Worm (Caenorhabditis elegans) whole organism, dauer: ENCODE results near the gene D1086.7.
"Not testable (repeated sequence)": the region's sequence is repeated elsewhere in the genome, so short reads cannot be mapped to it uniquely, and the experiment has no call there.

Experiments
- unc-62 ChIP-seq: sonication (generic microtip); optimal IDR thresholded peaks from 2 replicates; lab custom pipeline; 2017; ENCODE audit warnings: missing biosample characterization, missing genetic modification reagents, missing genetic modification characterization

The D1086.7 gene

DNA sequence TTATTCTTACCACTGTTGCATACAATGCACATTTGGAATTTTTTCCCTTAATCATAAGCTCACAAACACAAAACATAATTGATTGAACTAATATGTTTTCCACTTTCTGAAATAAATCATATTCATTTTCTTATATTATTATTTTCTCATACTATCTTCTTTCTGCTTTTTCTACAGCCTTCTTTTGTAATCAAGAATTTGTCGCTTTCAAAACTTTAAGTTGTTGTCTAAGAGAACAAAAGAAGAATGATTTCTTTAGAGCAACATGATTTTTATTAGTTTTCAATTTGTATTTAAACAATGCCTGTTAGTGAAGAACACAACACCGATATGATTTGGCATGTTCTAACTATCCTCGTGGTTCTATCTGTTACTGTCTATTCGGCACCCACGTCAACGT is at the start of gene D1086.7:
TSS of gene D1086.7 (plus strand) at position 301 of the 400 bp plus-strand sequence.
- TF ChIP-seq unc-62 (GFP tag; lab: Kevin White, UChicago): no peak

DNA sequence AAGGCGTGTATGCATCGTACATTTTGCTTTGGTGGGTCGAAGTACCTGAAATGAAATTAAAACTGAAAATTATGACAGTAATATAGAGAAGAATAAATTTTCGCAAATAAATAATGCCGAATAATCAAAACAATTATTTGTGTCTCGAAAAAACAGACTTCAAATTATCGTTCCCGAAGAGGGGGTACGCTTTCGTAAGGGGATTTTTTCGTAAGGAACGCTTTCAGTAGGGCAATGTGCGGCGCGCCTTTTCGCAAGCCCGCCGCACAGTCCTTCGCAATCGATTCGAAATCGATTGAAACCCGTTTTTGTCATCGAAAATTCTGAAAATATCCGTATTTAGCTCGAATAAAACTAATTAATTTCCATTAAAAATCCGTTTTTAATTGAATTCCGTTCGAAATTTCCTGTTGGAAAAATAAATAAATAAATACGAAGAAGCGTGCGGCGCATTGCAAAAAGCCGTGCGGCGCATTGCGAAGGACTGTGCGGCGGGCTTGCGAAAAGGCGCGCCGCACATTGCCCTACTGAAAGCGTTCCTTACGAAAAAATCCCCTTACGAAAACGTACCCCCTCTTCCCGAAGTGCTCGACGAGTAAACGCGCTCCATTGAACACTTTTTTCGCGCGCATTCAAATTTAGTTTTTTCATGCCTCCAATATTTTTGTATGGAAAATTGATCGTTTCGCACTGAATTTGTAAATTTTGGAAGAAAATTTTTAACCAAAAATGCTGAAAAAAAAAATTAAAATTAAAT is 45.6 kb upstream of the D1086.7 start, which contains the start of gene vps-39:
TSS of gene vps-39 (minus strand) at position 51 of the 757 bp plus-strand sequence.
- not testable (repeated sequence) for TF ChIP-seq unc-62 (GFP tag; lab: Kevin White, UChicago)

DNA sequence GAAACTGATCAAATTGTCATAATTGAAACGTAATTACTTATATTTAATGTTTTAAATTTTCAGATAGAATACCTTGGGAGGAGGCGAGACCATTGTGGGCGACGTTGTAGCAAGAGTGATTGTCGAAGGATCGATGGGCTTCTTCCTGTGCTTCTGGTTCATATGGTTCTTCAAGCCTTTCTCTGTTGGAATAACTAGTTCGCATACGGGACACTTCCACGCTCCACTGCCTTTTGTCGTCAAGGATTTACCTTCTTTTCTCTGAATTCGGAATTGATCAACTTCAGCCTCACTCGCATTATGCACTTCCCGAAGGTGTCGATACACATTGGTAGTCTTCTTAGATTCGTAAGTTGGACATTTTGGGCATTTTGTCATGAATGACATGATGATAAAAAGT is 34.8 kb upstream of the D1086.7 start, which contains the start of gene F58D12.1:
TSS of gene F58D12.1 (plus strand) at position 301 of the 400 bp plus-strand sequence.
- TF ChIP-seq unc-62 (GFP tag; lab: Kevin White, UChicago): not testable (repeated sequence)

DNA sequence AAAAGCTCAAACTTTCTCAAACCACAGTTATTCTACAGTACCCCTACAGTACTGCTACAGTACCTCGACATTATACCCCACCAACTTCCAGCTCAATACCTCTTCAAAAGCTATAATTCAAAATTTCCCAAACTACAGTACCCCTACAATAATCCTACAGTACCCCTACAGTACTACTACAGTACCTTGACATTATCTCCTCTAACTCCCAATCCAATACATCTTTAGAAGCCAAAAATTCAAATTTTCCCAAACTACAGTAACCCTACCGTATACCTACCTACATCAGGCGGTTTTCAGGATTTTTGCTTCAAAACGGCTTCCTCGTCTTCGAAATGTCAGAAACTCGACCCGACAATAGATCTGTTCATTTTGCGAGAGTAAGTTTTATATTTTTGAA is 26.5 kb upstream of the D1086.7 start, which contains the start of gene F58D12.3:
TSS of gene F58D12.3 (plus strand) at position 301 of the 400 bp plus-strand sequence.
- no peak for TF ChIP-seq unc-62 (GFP tag; lab: Kevin White, UChicago)

DNA sequence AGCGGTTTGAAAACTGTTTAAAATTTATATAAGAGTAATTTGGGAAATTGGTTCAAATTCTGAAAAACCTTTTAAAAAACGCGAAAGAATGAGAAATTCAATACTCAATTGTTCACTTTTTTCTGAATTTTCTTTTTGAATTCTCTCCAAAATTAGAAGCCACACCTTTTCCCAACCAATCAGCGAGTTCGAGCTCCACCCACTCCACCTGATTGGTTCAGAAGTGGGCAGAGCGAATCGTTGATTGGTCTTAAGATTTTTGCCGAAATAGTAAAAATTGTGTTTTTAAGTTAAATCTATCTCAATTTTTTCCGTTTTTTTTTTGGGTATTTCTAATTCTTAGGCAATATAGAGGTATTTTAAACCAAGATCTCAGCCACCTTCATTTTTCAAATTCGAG is 20.1 kb upstream of the D1086.7 start:
- TF ChIP-seq unc-62 (GFP tag; lab: Kevin White, UChicago): no peak

DNA sequence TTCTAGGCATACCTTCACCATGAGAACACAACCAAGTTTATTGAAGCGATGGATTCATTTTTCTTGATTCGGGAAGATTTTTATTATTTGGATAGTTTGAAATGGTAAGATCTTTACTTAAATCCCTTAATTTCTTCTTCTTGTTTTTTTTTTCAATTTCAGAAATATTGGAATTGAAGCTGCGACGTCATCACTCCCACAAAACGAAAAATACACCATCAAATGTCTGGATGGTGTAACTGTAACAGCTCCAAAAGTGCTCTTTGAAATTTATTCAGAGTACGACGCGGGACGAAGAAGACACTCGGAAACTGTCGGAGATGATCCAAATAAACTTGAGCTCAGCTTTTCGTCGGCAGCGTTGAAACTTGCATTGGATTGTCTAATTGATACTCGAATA is 19.6 kb upstream of the D1086.7 start, which contains the start of gene D1086.21:
TSS of gene D1086.21 (plus strand) at position 301 of the 400 bp plus-strand sequence.
- TF ChIP-seq unc-62 (GFP tag; lab: Kevin White, UChicago): no peak

DNA sequence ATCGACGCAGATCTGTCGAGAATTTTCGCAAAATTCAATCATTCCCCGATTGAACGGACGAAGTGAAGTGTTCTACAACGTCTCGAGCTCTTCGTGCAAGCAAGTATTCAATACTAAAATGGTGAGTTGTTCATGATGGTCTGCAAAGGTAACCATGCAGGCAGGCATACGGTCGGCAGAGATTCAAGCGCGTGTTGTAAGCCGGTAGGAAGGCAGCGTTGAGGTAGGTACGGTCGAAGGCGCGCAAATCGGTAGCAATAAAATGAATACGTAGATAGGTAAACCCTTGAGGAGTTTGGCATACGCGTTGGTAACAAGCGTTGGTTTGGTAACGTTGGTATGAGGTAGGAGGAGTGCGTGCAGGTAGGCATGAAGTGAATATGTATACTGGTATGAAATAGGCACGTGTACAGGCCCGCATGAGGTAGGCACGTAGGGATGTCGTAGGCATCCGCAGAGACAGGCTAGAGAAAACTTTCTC is 16.2 kb upstream of the D1086.7 start, which contains the start of gene D1086.17:
TSS of gene D1086.17 (plus strand) at position 51 of the 481 bp plus-strand sequence.
- TF ChIP-seq unc-62 (GFP tag; lab: Kevin White, UChicago): no peak

DNA sequence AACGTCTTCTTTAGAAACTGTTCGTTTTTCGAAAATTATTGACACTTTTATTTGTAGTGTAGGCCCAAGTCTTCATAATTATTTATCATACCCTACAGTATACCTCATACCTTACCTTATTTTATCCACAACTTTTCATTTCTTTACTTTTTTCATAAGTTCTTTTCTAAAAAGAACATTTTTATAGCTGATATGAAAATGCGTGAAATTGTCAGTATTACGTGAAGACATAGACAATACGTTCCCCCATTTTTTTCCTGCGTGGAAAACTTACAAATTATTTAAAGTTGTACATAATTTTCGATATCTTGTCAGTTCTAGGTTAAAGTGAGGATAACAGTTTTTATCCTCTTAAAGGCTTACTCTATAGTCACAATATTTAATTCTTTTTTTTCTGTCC is 14.2 kb upstream of the D1086.7 start:
- no peak for TF ChIP-seq unc-62 (GFP tag; lab: Kevin White, UChicago)

DNA sequence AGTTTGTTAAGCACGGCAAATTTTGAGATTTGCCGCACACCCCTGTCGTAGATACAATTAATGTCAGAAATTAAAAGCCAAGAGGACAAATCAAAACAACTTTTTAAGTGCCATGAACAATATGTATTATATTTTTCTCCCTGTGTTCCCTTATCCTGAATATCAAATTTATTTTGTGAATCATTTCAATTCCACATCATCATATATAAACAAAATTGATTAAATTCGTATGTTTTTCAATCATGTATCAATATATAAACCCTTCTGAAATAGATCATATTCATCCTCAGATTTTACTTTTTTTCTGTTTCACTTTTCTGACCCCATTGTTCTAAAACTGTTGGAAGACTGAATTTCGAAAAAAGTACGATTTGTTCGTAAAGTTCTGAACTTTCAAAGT is 9.9 kb upstream of the D1086.7 start, which contains the start of gene D1086.11:
TSS of gene D1086.11 (plus strand) at position 301 of the 400 bp plus-strand sequence.
- no peak for TF ChIP-seq unc-62 (GFP tag; lab: Kevin White, UChicago)

DNA sequence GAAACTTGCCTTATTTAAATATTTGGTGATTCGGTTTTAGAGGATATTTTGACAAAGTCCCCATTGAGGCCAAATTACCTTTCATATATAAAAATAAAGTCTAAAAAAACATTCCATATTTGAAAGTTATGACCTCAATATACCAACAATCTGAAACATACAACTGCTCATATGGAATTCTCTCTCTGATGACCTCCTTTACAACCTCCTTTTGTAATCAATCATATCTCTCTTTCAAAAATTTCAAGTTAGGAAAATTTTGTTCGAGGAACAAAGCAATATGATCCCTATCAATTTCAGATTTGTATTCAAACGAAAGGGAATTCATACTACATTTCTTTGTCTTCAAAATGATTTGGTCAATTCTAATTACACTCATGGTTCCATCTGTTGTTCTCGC is 4.6 kb upstream of the D1086.7 start, which contains the start of gene D1086.6:
TSS of gene D1086.6 (plus strand) at position 301 of the 400 bp plus-strand sequence.
- TF ChIP-seq unc-62 (GFP tag; lab: Kevin White, UChicago): no peak

DNA sequence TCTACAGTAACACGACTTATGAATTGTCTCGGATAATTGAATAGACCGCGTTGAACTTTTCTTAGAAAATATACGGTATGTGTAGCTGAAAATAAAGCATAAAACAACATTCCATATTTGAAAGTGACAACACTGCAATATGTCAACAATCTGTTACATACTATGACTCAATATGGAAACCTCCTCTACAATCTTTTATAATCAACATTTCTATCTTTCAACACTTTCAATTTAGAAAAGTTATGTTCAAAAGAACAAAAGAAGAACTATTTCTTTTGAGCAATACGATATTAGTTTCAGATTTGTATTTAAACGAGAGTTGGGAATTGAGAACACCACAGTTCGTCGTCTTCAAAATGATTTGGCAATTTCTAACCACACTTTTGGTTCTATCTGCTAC is 1.6 kb upstream of the D1086.7 start, which contains the start of gene D1086.10:
TSS of gene D1086.10 (plus strand) at position 301 of the 400 bp plus-strand sequence.
- no peak for TF ChIP-seq unc-62 (GFP tag; lab: Kevin White, UChicago)

DNA sequence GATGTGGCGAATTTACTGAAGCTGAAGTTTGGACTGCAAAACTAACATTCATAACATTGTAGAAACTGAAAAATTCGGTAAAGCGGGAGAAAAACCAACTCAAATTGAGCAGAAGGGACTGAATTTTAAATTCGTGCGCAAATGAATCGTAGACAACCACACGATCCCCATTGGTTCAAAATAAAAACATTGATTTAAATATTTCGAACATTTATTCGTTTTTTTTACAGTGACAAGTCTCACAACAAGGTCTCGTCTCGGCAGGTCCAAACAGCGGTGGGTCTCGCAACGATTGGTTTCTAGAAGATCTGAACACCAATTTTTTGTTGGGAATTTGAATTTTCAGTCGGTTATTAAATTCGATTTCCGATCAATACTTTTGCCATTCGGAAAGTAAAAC is 1.5 kb downstream of the D1086.7 start, which contains the start of gene D1086.18:
TSS of gene D1086.18 (plus strand) at position 301 of the 400 bp plus-strand sequence.
- no peak for TF ChIP-seq unc-62 (GFP tag; lab: Kevin White, UChicago)

DNA sequence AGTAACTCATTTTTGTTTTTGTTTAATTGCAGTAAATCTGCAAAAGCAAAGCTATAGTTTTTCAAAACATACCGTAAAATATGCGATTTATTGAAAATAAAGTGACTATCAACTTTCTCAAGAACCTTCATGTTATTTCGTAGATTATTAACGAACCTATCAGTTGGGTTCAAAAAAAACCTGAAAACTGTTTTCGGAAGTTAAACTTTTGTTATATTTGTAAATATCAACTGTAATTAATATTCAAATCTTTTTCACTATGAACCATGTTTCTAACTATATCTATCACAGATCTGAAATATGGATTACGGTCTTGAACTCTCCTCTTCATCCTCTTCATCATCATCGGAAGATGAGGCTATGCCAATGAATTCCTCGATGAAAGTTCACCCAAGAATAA is 4.0 kb downstream of the D1086.7 start, which contains the start of gene D1086.19:
TSS of gene D1086.19 (plus strand) at position 301 of the 400 bp plus-strand sequence.
- no peak for TF ChIP-seq unc-62 (GFP tag; lab: Kevin White, UChicago)

DNA sequence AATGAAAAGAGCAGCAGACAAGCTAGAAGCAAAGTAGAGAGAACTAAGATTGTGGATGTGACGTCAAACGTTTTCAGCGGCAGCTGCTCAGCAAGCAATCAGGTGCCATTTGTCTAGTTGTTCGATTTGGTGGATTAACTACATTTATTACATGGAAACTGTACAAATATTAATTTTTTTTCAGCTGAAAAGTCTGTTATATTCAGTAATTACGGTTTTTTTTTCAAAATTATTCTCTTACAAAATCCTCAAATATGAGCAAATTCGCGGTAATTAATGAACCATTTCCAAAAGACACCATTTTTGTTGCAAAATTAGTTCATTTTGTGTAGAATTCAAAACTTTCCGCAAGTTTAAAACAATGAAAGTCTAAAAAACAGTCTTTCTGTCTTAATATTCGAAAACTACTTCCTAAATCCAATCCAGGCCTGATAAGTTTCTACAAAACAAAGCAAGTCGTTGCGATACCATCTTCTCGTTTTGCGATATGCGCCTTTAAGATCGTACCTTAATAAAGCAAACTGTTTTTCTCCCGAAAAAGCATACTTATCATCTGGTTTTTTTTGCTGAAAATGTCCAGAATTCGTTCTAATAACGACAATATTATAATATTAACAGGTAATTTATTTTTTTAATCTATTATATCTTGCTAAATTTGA is 6.4 kb downstream of the D1086.7 start, which contains the start of the genes D1086.5 and him-5:
TSS of gene D1086.5 (minus strand) at position 51 of the 659 bp plus-strand sequence.
TSS of gene him-5 (plus strand) at position 118 of the 659 bp plus-strand sequence.
- TF ChIP-seq unc-62 (GFP tag; lab: Kevin White, UChicago): no peak

DNA sequence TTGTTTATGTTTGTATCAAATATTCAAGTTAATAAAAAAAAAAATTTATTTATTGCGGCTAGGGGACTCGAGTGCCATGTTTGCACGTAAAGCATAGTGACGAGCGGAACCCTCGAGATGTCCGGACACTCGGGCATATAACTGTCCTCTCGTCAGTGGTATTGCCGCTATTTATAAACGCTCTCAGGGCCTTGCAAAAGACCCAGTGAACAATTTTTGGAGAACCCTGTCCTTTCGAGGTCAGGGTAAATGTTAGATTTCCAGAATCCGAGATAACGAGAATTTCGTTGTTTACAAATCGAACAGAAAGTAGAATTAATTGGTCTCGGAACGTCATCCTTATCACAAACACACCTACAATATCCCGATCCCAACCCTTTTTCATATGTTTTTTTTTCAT is 8.3 kb downstream of the D1086.7 start, which contains the start of gene D1086.3:
TSS of gene D1086.3 (plus strand) at position 390 of the 400 bp plus-strand sequence.
- TF ChIP-seq unc-62 (GFP tag; lab: Kevin White, UChicago): no peak
